Fruit fly (Drosophila melanogaster): Measurements from ENCODE around the gene CG34367.

CG34367 gene

DNA sequence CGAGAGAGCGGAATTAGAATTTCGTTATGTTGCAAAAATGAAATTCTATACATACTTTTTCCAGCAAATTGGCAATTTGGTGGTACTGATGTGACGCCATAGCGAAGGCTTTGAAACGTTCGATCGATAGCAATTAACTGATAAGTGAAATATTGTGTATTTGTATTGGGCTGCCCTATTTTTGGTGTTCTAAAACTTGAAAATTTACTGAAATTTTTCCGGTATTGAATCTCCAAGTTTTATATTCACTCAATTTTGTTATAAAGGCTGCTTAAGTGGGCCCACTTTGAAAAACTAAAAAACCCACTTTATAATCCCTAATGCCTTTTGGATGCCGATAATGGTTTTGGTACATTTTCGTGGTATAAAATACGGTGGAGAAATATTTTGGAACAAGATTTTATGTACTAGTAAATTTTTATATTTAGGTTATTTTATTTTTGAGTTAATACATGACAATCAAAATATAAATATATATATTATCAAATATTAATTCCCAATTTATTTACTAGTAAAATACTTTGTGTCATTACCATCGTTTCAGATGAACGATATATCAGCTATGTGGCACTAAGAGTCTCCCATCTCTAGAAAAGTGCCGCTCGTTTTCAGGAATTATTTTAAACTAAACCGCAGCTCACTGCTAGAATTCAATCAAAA lies 8.8 kb upstream of the CG34367 start, which contains the start of the genes Cand1 and pim (continued):
- TF ChIP-seq Scr (GFP tag; IDR thresholded peaks at IDR 0.05; ENCODE audit: partially characterized antibody), result peak; percentile 80
- no peak for TF ChIP-seq slou (GFP tag; optimal IDR thresholded peaks at IDR 0.05)
- no peak for TF ChIP-seq gem (tag; optimal IDR thresholded peaks at IDR 0.05)
- TF ChIP-seq Abd-B (GFP tag; optimal IDR thresholded peaks at IDR 0.05), result peak; percentile 36
- TF ChIP-seq CG30403 (GFP tag; optimal IDR thresholded peaks at IDR 0.05), result peak; percentile 3
- no peak for TF ChIP-seq ATbp (GFP tag; optimal IDR thresholded peaks at IDR 0.05)
- no peak for TF ChIP-seq CG18619 (GFP tag; optimal IDR thresholded peaks at IDR 0.05)
- peak; percentile 59 for TF ChIP-seq CG9797 (GFP tag; optimal IDR thresholded peaks at IDR 0.05)
- no peak for TF ChIP-seq CG6813 (GFP tag; optimal IDR thresholded peaks at IDR 0.05)
- peak; percentile 77 for TF ChIP-seq BEAF-32 (GFP tag; optimal IDR thresholded peaks at IDR 0.05)
- no peak for TF ChIP-seq CG34422 (GFP tag; IDR thresholded peaks at IDR 0.05)
- peak; percentile 8 for TF ChIP-seq PHDP (tag; optimal IDR thresholded peaks at IDR 0.05)
- peak; percentile 29; the same call in 1 of the 2 replicates for TF ChIP-seq ssp (GFP tag; IDR thresholded peaks at IDR 0.05)
- TF ChIP-seq prd (optimal IDR thresholded peaks at IDR 0.05), result no peak
- TF ChIP-seq prd (GFP tag; IDR thresholded peaks at IDR 0.05), result no peak
- no peak for TF ChIP-seq cad (GFP tag; optimal IDR thresholded peaks at IDR 0.05)
- peak; percentile 43 for TF ChIP-seq CG13424 (tag; optimal IDR thresholded peaks at IDR 0.05)
- TF ChIP-seq Med (GFP tag), result peak; percentile 17
- TF ChIP-seq CG16813 (GFP tag; IDR thresholded peaks at IDR 0.05; ENCODE audit: partially characterized antibody), result peak; percentile 70
- TF ChIP-seq stc (GFP tag; IDR thresholded peaks at IDR 0.05), result no peak
- peak; percentile 65 for TF ChIP-seq Bgb (GFP tag; IDR thresholded peaks at IDR 0.05; ENCODE audit: partially characterized antibody)
- TF ChIP-seq luna (GFP tag; optimal IDR thresholded peaks at IDR 0.05), result no peak
- TF ChIP-seq Chrac-16 (GFP tag; optimal IDR thresholded peaks at IDR 0.05), result no peak
- no peak for TF ChIP-seq Awh (GFP tag; IDR thresholded peaks at IDR 0.05)
- TF ChIP-seq CG2712 (tag; optimal IDR thresholded peaks at IDR 0.05), result peak; percentile 63
- no peak for TF ChIP-seq CG6175 (GFP tag; IDR thresholded peaks at IDR 0.05)
- peak; percentile 52 for TF ChIP-seq YL-1 (GFP tag; optimal IDR thresholded peaks at IDR 0.05)
- no peak for TF ChIP-seq Ssrp (tag; optimal IDR thresholded peaks at IDR 0.05)

DNA sequence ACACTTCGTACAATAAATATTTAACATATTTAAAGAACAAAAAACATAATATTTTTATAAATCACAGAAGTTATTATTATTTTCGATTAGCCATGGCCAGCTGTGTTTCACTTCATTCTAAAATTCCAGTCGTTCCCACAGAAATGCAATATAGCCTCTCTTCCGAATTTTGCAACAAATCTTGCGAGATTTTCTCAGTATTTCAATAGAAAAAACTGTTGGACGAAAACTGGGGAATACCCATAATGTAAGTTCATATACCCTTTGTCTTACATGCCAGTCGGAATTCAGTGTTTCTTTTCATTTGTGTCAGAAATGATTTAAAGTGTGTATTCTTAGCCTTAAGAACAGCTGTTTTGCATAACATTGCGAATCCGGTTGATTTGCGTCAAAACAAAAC lies 2.8 kb upstream of the CG34367 start, which contains the start of the genes CtsL4 and ClpP:
Gene CtsL4, minus strand, starts transcription at position 90 of the 400 bp plus-strand sequence.
Gene ClpP, plus strand, starts transcription at position 288 of the 400 bp plus-strand sequence.
- TF ChIP-seq ro (GFP tag; IDR thresholded peaks at IDR 0.05) (no peak), CG17385 (GFP tag; optimal IDR thresholded peaks at IDR 0.05) (peak; percentile 39), CG7963 (GFP tag; IDR thresholded peaks at IDR 0.05; ENCODE audit: partially characterized antibody) (no peak), CG5953 (GFP tag; IDR thresholded peaks at IDR 0.05) (no peak), schlank (tag; optimal IDR thresholded peaks at IDR 0.05) (no peak), CG2712 (tag; optimal IDR thresholded peaks at IDR 0.05) (peak; percentile 55), pum (GFP tag; optimal IDR thresholded peaks at IDR 0.05) (peak; percentile 35), CG6683 (GFP tag; optimal IDR thresholded peaks at IDR 0.05) (no peak), fd3F (GFP tag; optimal IDR thresholded peaks at IDR 0.05) (peak; percentile 42), Deaf1 (tag; optimal IDR thresholded peaks at IDR 0.05) (no peak), Abd-B (GFP tag; optimal IDR thresholded peaks at IDR 0.05) (peak; percentile 46), psq (GFP tag; optimal IDR thresholded peaks at IDR 0.05) (no peak), CG6654 (GFP tag; optimal IDR thresholded peaks at IDR 0.05) (no peak), CG12299 (tag; optimal IDR thresholded peaks at IDR 0.05) (peak; percentile 39), CG15479 (GFP tag; optimal IDR thresholded peaks at IDR 0.05) (peak; percentile 76), CG8944 (GFP tag; optimal IDR thresholded peaks at IDR 0.05) (peak; percentile 20), CG10267 (tag; optimal IDR thresholded peaks at IDR 0.05) (peak; percentile 32), Optix (GFP tag; IDR thresholded peaks at IDR 0.05) (peak; percentile 28; the same call in 1 of the 3 replicates), al (GFP tag; IDR thresholded peaks at IDR 0.05) (no peak), CG3163 (GFP tag; optimal IDR thresholded peaks at IDR 0.05) (no peak), CkIIα-i1 (GFP tag; IDR thresholded peaks at IDR 0.05) (no peak), YL-1 (GFP tag; optimal IDR thresholded peaks at IDR 0.05) (peak; percentile 53), Drgx (GFP tag; IDR thresholded peaks at IDR 0.05) (no peak), tio (GFP tag; optimal IDR thresholded peaks at IDR 0.05) (no peak), phol (tag; optimal IDR thresholded peaks at IDR 0.05) (peak; percentile 60)

Data from whole organism, embryonic.